Worm (Caenorhabditis elegans) whole organism, early embryonic: ENCODE results near the gene igeg-2.
"Not testable (repeated sequence)": the region's sequence is repeated elsewhere in the genome, so short reads cannot be mapped to it uniquely, and the experiment has no call there.

ENCODE experiments used
- hmg-4 ChIP-seq: fragments of 200-800 bp; sonication (Bioruptor generic); optimal IDR thresholded peaks from 2 replicates; lab custom pipeline; 2018; ENCODE audit warnings: mild to moderate bottlenecking, missing genetic modification characterization, missing compliant biosample characterization
- sea-1 ChIP-seq: fragments of 200-800 bp; sonication (Bioruptor generic); conservative IDR thresholded peaks from 2 replicates; pipeline ENCODE4 v1.3.6; 2022; ENCODE audit warnings: missing genetic modification characterization, missing compliant biosample characterization

DNA sequence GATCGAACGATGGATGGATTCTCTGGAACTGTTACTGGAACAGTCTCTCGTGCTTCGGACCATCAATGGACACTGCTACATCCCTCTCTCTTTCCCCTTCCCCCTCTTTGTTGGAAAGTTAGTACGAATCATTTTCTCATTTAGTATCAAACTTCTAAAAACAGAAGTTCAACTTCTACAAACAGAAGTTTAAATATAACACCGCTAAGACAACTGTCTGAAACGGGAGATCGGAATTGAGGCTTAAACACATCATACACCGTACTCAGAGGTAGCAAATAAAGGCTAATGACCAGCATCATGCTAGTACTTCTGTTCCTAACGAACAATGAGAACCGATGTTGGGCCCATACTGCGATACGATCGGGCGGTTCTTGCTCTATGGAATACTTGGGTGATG is 6.7 kb downstream of the igeg-2 start, which contains the start of gene F46C3.7:
- TF ChIP-seq sea-1 (GFP tag; lab: Robert Waterston, UW); hmg-4 (GFP tag; lab: Kevin White, UChicago): not testable (repeated sequence)
